Fruit fly (Drosophila melanogaster): ENCODE results near the gene mei-41.

The mei-41 gene

DNA sequence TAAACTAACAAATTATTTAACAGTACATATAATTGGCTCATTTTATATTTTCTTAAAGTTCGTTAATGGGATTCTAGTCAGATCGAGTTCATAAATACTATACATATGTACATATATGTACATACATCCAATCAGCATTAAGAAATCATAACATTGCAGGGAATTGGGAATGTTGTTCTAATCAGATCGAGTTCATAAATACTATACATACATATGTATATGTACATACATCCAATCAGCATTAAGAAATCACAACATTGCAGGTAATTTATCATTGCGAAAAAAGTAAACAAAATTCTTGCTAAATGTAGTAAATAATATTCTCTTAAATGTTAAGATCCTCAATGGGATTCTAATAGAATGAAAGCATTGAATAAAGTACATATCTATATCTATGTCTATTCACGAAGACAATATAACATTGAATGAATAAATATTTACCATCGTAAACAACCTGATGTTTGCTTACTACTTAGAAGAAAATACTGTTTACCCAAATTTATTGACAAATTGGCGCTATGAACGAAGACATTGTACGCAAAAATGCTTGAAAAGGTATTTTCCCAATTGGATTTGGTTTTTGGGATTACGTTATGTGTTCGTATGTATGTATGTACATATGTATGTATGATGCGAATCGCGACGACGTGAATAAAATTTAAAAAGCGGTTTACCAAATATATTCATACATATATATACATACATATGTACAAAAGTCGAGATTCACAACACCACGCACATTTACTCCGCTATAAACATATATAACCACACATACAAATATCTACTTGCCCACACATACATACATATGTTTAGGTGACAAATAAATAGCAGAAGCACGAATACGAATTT is 7.6 kb upstream of the mei-41 start (continued):
- TF ChIP-seq CG30020 (tag; optimal IDR thresholded peaks at IDR 0.05) (no peak), CG31224 (GFP tag; IDR thresholded peaks at IDR 0.05) (peak; percentile 40; the same call in 1 of the 2 replicates), fd3F (GFP tag; optimal IDR thresholded peaks at IDR 0.05) (peak; percentile 86), Hr51 (GFP tag; optimal IDR thresholded peaks at IDR 0.05) (peak in 1 of 2 experiments; percentile 4), CG15514 (GFP tag; optimal IDR thresholded peaks at IDR 0.05) (peak; percentile 85), ase (GFP tag; IDR thresholded peaks at IDR 0.05) (peak; percentile 8; the same call in 1 of the 3 replicates), onecut (GFP tag; IDR thresholded peaks at IDR 0.05) (peak; percentile 72), fu2 (GFP tag; optimal IDR thresholded peaks at IDR 0.05) (no peak), en (GFP tag; optimal IDR thresholded peaks at IDR 0.05) (peak; percentile 18), Ets65A (GFP tag) (no peak), CG10462 (GFP tag; optimal IDR thresholded peaks at IDR 0.05) (peak; percentile 45), CG3847 (GFP tag; IDR thresholded peaks at IDR 0.05) (no peak), h (optimal IDR thresholded peaks at IDR 0.05) (no peak), mld (GFP tag; IDR thresholded peaks at IDR 0.05; ENCODE audit: partially characterized antibody) (no peak), Pdp1 (GFP tag; optimal IDR thresholded peaks at IDR 0.05) (peak; percentile 31 to 60), gfzf (GFP tag; optimal IDR thresholded peaks at IDR 0.05) (no peak), ranshi (GFP tag; IDR thresholded peaks at IDR 0.05) (peak; percentile 69; the same call in 1 of the 2 replicates), GATAe (GFP tag; conservative IDR thresholded peaks at IDR 0.05) (no peak), CG12104 (GFP tag; optimal IDR thresholded peaks at IDR 0.05) (peak; percentile 71), sd (tag; optimal IDR thresholded peaks at IDR 0.05) (peak; percentile 81), ewg (GFP tag; optimal IDR thresholded peaks at IDR 0.05) (no peak), D (optimal IDR thresholded peaks at IDR 0.05) (no peak), D (GFP tag; optimal IDR thresholded peaks at IDR 0.05) (peak; percentile 60), chif (GFP tag; optimal IDR thresholded peaks at IDR 0.05) (peak; percentile 3 to 62), CG6683 (GFP tag; optimal IDR thresholded peaks at IDR 0.05) (peak; percentile 80), Hr3 (GFP tag; optimal IDR thresholded peaks at IDR 0.05) (no peak), Hand (GFP tag; optimal IDR thresholded peaks at IDR 0.05) (peak; percentile 78), Mes4 (GFP tag; optimal IDR thresholded peaks at IDR 0.05) (peak; percentile 57), CG32772 (GFP tag; IDR thresholded peaks at IDR 0.05) (no peak), cg (GFP tag; optimal IDR thresholded peaks at IDR 0.05) (peak; percentile 76), ttk (GFP tag; IDR thresholded peaks at IDR 0.05) (no peak), B-H1 (GFP tag; IDR thresholded peaks at IDR 0.05) (peak; percentile 38; the same call in 1 of the 3 replicates), repo (GFP tag; optimal IDR thresholded peaks at IDR 0.05) (no peak), CG9817 (tag; optimal IDR thresholded peaks at IDR 0.05) (peak; percentile 56), CG6854 (GFP tag; optimal IDR thresholded peaks at IDR 0.05) (peak; percentile 76), ci (GFP tag; IDR thresholded peaks at IDR 0.05) (peak; percentile 49; the same call in 1 of the 3 replicates), CG9932 (GFP tag; IDR thresholded peaks at IDR 0.05) (no peak; the same call in 1 of the 2 replicates), Mrtf (GFP tag; IDR thresholded peaks at IDR 0.05) (no peak), CG12236 (GFP tag; optimal IDR thresholded peaks at IDR 0.05) (peak; percentile 47), cad (GFP tag; optimal IDR thresholded peaks at IDR 0.05) (no peak), CG5245 (GFP tag; optimal IDR thresholded peaks at IDR 0.05) (peak; percentile 15), CG7839 (tag; optimal IDR thresholded peaks at IDR 0.05) (no peak), Asciz (GFP tag; optimal IDR thresholded peaks at IDR 0.05) (peak; percentile 87), Ssrp (tag; optimal IDR thresholded peaks at IDR 0.05) (no peak), Elba2 (GFP tag; optimal IDR thresholded peaks at IDR 0.05) (peak; percentile 1), HLH54F (GFP tag; optimal IDR thresholded peaks at IDR 0.05) (no peak), NC2β (GFP tag; optimal IDR thresholded peaks at IDR 0.05) (peak; percentile 34), Trl (optimal IDR thresholded peaks at IDR 0.05) (no peak), Trl (GFP tag; optimal IDR thresholded peaks at IDR 0.05) (peak; percentile 78), CG13123 (GFP tag; optimal IDR thresholded peaks at IDR 0.05) (peak; percentile 75)

All from whole organism, embryonic.